Worm (Caenorhabditis elegans) whole organism, mixed stage, embryonic: ENCODE measurements around the gene B0391.14.

ENCODE experiments used
- M03D4.4 ChIP-seq: sonication (generic microtip); optimal IDR thresholded peaks from 2 replicates; lab custom pipeline; 2017; ENCODE audit warnings: mild to moderate bottlenecking, missing genetic modification characterization, missing compliant biosample characterization
- bed-3 ChIP-seq: fragments of 200-800 bp; sonication (Bioruptor generic); optimal IDR thresholded peaks from 3 replicates; lab custom pipeline; 2018; ENCODE audit warnings: mild to moderate bottlenecking, missing genetic modification characterization, moderate library complexity, missing compliant biosample characterization
- blmp-1 ChIP-seq: fragments of 150-350 bp; optimal IDR thresholded peaks from 2 replicates; lab custom pipeline; 2014; ENCODE audit warnings: missing biosample characterization, missing genetic modification characterization
- ceh-39 ChIP-seq: fragments of 150-350 bp; optimal IDR thresholded peaks from 2 replicates; lab custom pipeline; 2014; ENCODE audit warnings: missing biosample characterization, missing genetic modification characterization
- ceh-43 ChIP-seq: fragments of 200-800 bp; sonication (Bioruptor generic); optimal IDR thresholded peaks from 2 replicates; lab custom pipeline; 2018; ENCODE audit warnings: mild to moderate bottlenecking, missing genetic modification characterization, moderate library complexity, missing compliant biosample characterization
- ceh-83 ChIP-seq: fragments of 200-800 bp; sonication (Bioruptor generic); optimal IDR thresholded peaks from 2 replicates; lab custom pipeline; 2018; ENCODE audit warnings: mild to moderate bottlenecking, missing genetic modification characterization, missing compliant biosample characterization
- ces-1 ChIP-seq: fragments of 150-350 bp; optimal IDR thresholded peaks from 2 replicates; lab custom pipeline; 2014; ENCODE audit warnings: missing biosample characterization, missing genetic modification reagents, missing genetic modification characterization
- cnd-1 ChIP-seq: fragments of 200-800 bp; sonication (Bioruptor generic); optimal IDR thresholded peaks from 2 replicates; lab custom pipeline; 2018; ENCODE audit warnings: mild to moderate bottlenecking, missing genetic modification characterization, missing compliant biosample characterization
- drap-1 ChIP-seq: fragments of 200-800 bp; sonication (Bioruptor generic); optimal IDR thresholded peaks from 3 replicates; lab custom pipeline; 2018; ENCODE audit warnings: mild to moderate bottlenecking, missing genetic modification characterization, missing compliant biosample characterization
- elt-1 ChIP-seq: sonication (generic microtip); optimal IDR thresholded peaks from 2 replicates; lab custom pipeline; 2017; ENCODE audit warnings: missing genetic modification characterization, mild to moderate bottlenecking, missing compliant biosample characterization, antibody characterized with exemption, moderate library complexity, borderline replicate concordance; ENCODE audit not compliant: insufficient read depth
- elt-3 ChIP-seq: fragments of 150-350 bp; optimal IDR thresholded peaks from 2 replicates; lab custom pipeline; 2014; ENCODE audit warnings: missing biosample characterization, missing genetic modification characterization
- flh-1 ChIP-seq: fragments of 200-800 bp; sonication (Bioruptor generic); optimal IDR thresholded peaks from 2 replicates; lab custom pipeline; 2018; ENCODE audit warnings: mild to moderate bottlenecking, missing genetic modification characterization, moderate library complexity, missing compliant biosample characterization
- ham-2 ChIP-seq: fragments of 200-800 bp; sonication (Bioruptor generic); optimal IDR thresholded peaks from 2 replicates; lab custom pipeline; 2018; ENCODE audit warnings: mild to moderate bottlenecking, missing genetic modification characterization, missing compliant biosample characterization
- hlh-1 ChIP-seq: fragments of 150-350 bp; optimal IDR thresholded peaks from 2 replicates; lab custom pipeline; 2014; ENCODE audit warnings: missing biosample characterization, missing genetic modification reagents, missing genetic modification characterization
- lin-13 ChIP-seq: fragments of 150-350 bp; optimal IDR thresholded peaks from 2 replicates; lab custom pipeline; 2014; ENCODE audit warnings: missing biosample characterization, missing genetic modification characterization
- lsy-2 ChIP-seq: fragments of 150-350 bp; optimal IDR thresholded peaks from 2 replicates; lab custom pipeline; 2014; ENCODE audit warnings: missing biosample characterization, missing genetic modification characterization
- mep-1 ChIP-seq: fragments of 150-350 bp; optimal IDR thresholded peaks from 2 replicates; lab custom pipeline; 2017; ENCODE audit warnings: missing biosample characterization, missing genetic modification reagents, missing genetic modification characterization, inconsistent platforms
- mls-2 ChIP-seq: sonication (generic microtip); optimal IDR thresholded peaks from 2 replicates; lab custom pipeline; 2016; ENCODE audit warnings: mild to moderate bottlenecking, missing genetic modification characterization, moderate library complexity, missing compliant biosample characterization
- nhr-12 ChIP-seq: fragments of 150-350 bp; optimal IDR thresholded peaks from 2 replicates; lab custom pipeline; 2014; ENCODE audit warnings: missing biosample characterization, missing genetic modification characterization
- nhr-2 ChIP-seq: fragments of 150-350 bp; optimal IDR thresholded peaks from 2 replicates; lab custom pipeline; 2014; ENCODE audit warnings: missing biosample characterization, missing genetic modification characterization
- nhr-28 ChIP-seq: fragments of 150-350 bp; optimal IDR thresholded peaks from 2 replicates; lab custom pipeline; 2014; ENCODE audit warnings: missing biosample characterization, missing genetic modification characterization
- nhr-76 ChIP-seq: sonication (generic microtip); optimal IDR thresholded peaks from 2 replicates; lab custom pipeline; 2017; ENCODE audit warnings: missing biosample characterization, missing genetic modification characterization
- pha-4 ChIP-seq: fragments of 150-350 bp; optimal IDR thresholded peaks from 2 replicates; lab custom pipeline; 2018; ENCODE audit warnings: missing biosample characterization, missing genetic modification reagents, missing genetic modification characterization
- sem-2 ChIP-seq: fragments of 200-800 bp; sonication (Bioruptor generic); optimal IDR thresholded peaks from 2 replicates; lab custom pipeline; 2018; ENCODE audit warnings: mild to moderate bottlenecking, missing genetic modification characterization, missing compliant biosample characterization
- snpc-4 ChIP-seq: fragments of 150-350 bp; optimal IDR thresholded peaks from 2 replicates; lab custom pipeline; 2014; ENCODE audit warnings: missing biosample characterization, missing genetic modification characterization
- sptf-1 ChIP-seq: sonication (generic microtip); optimal IDR thresholded peaks from 2 replicates; lab custom pipeline; 2017; ENCODE audit warnings: mild to moderate bottlenecking, missing genetic modification characterization, moderate library complexity, missing compliant biosample characterization
- tbx-8 ChIP-seq: fragments of 200-800 bp; sonication (Bioruptor generic); optimal IDR thresholded peaks from 2 replicates; lab custom pipeline; 2018; ENCODE audit warnings: mild to moderate bottlenecking, missing genetic modification characterization, moderate library complexity, missing compliant biosample characterization
- unc-120 ChIP-seq: sonication (generic microtip); optimal IDR thresholded peaks from 2 replicates; lab custom pipeline; 2017; ENCODE audit warnings: missing genetic modification characterization, missing compliant biosample characterization; ENCODE audit not compliant: poor library complexity, severe bottlenecking
- unc-39 ChIP-seq: fragments of 150-350 bp; optimal IDR thresholded peaks from 2 replicates; lab custom pipeline; 2014; ENCODE audit warnings: missing biosample characterization, missing genetic modification characterization
- zip-8 ChIP-seq: fragments of 150-350 bp; optimal IDR thresholded peaks from 2 replicates; lab custom pipeline; 2014; ENCODE audit warnings: missing biosample characterization, missing genetic modification characterization
- ztf-11 ChIP-seq: fragments of 150-350 bp; optimal IDR thresholded peaks from 2 replicates; lab custom pipeline; 2014; ENCODE audit warnings: missing biosample characterization, missing genetic modification characterization

B0391.14 gene

ce11 chrV:15614534-15614933, 14.9 kb upstream of the B0391.14 start:
- TF ChIP-seq pha-4, result no peak
- TF ChIP-seq ztf-11, result no peak
- no peak for TF ChIP-seq flh-1 (GFP tag; lab: Kevin White, UChicago)
- no peak for TF ChIP-seq ceh-39 (tag; lab: Kevin White, UChicago)
- no peak for TF ChIP-seq hlh-1 (tag; lab: Kevin White, UChicago)
- no peak for TF ChIP-seq tbx-8

DNA sequence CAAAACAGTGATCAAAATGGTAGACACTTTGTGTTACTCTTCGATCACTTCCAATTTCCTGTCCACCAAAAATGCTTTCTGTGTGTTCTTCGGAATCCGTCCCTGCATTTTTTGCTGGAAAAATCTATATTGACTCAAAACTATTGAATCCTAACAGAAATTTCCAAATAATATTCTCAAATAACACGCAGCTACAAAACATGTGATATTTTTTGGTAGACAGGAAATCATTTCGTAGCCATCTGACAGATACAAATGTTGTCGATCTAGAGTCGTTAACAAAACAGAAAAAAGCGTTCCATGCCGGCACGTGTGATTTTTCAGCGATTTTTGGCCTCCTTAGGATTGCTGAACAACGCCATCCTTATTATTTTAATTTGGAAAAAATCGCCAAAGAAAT, 13.2 kb upstream of the B0391.14 start, which contains the start of gene str-263:
Gene str-263 (plus strand): TSS at position 301 of the 400 bp plus-strand sequence.
- TF ChIP-seq blmp-1 (tag; lab: Kevin White, UChicago), result no peak
- TF ChIP-seq lsy-2, result no peak
- no peak for TF ChIP-seq nhr-2 (tag; lab: Kevin White, UChicago)
- no peak for TF ChIP-seq ceh-83 (GFP tag; lab: Kevin White, UChicago)
- no peak for TF ChIP-seq snpc-4 (tag; lab: Kevin White, UChicago)
- no peak for TF ChIP-seq flh-1 (GFP tag; lab: Kevin White, UChicago)
- no peak for TF ChIP-seq ceh-39 (tag; lab: Kevin White, UChicago)
- no peak for TF ChIP-seq sptf-1 (tag; lab: Kevin White, UChicago)
- TF ChIP-seq hlh-1 (tag; lab: Kevin White, UChicago), result no peak

DNA sequence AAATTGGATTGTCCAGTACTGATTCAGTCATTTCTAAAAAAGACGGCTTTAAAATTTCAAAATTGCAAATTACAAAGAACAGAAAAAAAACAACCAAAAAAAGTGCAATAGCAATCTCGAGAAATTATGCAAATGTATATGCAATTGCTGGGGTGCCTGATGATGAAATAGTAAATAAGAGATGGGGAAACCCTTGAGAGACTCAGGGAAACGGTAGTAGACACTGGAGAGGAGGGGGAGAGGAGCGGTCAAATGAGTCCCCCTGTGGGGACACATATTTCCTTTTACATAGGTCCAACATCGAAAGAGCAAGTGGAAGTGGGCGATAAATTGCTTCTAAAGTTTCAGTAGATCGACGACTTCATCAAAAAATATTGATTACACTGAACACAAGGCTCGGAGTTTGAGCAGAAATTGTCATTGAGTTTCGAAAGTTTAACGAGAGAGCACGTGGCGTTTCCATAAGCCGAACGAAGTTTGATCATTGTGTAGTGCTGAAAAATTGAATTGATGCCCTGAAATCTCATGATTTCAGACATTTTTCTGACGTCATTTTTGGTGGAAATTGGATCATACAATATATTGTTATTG, 10.8 kb upstream of the B0391.14 start, which contains the start of the genes fbxa-153 and str-12:
Gene fbxa-153 (minus strand): TSS at position 35 of the 591 bp plus-strand sequence.
Gene str-12 (plus strand): TSS at position 541 of the 591 bp plus-strand sequence.
- TF ChIP-seq nhr-2 (tag; lab: Kevin White, UChicago), result peak; percentile 29
- TF ChIP-seq nhr-76 (tag; lab: Kevin White, UChicago), result no peak
- peak; percentile 48 for TF ChIP-seq ceh-39 (tag; lab: Kevin White, UChicago)
- no peak for TF ChIP-seq elt-1
- no peak for TF ChIP-seq bed-3 (GFP tag; lab: Kevin White, UChicago)
- TF ChIP-seq mls-2 (tag; lab: Kevin White, UChicago), result peak; percentile 44
- peak; percentile 17 for TF ChIP-seq ham-2 (GFP tag; lab: Kevin White, UChicago)
- no peak for TF ChIP-seq nhr-28 (tag; lab: Kevin White, UChicago)
- no peak for TF ChIP-seq sem-2 (GFP tag; lab: Kevin White, UChicago)
- peak; percentile 62 for TF ChIP-seq drap-1
- TF ChIP-seq flh-1 (GFP tag; lab: Kevin White, UChicago), result no peak
- no peak for TF ChIP-seq sptf-1 (tag; lab: Kevin White, UChicago)
- TF ChIP-seq M03D4.4 (tag; lab: Kevin White, UChicago), result peak; percentile 7
- no peak for TF ChIP-seq nhr-12
- no peak for TF ChIP-seq ceh-43
- TF ChIP-seq cnd-1 (tag; lab: Kevin White, UChicago), result peak; percentile 52
- no peak for TF ChIP-seq unc-120
- peak; percentile 85 for TF ChIP-seq mep-1 (tag; lab: Kevin White, UChicago)
- TF ChIP-seq lsy-2, result no peak
- peak; percentile 20 for TF ChIP-seq zip-8
- TF ChIP-seq unc-39 (tag; lab: Kevin White, UChicago), result no peak
- TF ChIP-seq pha-4, result peak; percentile 45
- TF ChIP-seq ces-1 (GFP tag; lab: Kevin White, UChicago), result peak; percentile 79
- TF ChIP-seq tbx-8, result no peak

DNA sequence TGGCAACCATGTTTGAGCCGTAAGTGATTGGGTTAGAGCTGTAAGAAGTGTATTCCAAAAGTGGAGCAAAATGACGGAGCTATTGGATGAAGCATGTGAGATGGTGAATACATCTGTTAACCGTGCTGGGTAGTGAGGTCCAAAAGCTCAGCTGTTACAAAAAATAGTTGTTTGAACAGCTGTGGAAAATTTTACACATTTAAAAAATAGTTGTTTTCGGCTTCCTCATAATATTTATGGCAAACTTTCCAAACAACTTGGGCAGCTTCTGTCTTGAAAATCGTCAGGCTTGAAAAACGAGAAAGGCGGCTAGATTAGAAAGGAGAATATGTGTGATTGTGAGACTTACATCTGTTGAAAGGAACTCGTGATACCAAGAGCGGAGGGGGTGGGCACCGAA, 5.4 kb upstream of the B0391.14 start, which contains the start of gene fbxa-154:
Gene fbxa-154 (minus strand): TSS at position 101 of the 400 bp plus-strand sequence.
- TF ChIP-seq drap-1 (no peak), snpc-4 (tag; lab: Kevin White, UChicago) (no peak), mep-1 (tag; lab: Kevin White, UChicago) (no peak), pha-4 (no peak), sem-2 (GFP tag; lab: Kevin White, UChicago) (no peak), nhr-12 (no peak), elt-3 (no peak), elt-1 (no peak), sptf-1 (tag; lab: Kevin White, UChicago) (no peak), lin-13 (tag; lab: Kevin White, UChicago) (no peak), lsy-2 (no peak), ceh-39 (tag; lab: Kevin White, UChicago) (no peak), cnd-1 (tag; lab: Kevin White, UChicago) (no peak), ham-2 (GFP tag; lab: Kevin White, UChicago) (no peak), ztf-11 (no peak)
- TF ChIP-seq, all 35 proteins: peak for 0
